Fruit fly (Drosophila melanogaster): ENCODE measurements around the gene RpS12.

RpS12 gene

dm6 chr3L:13030055-13030634 is 7.0 kb downstream of the RpS12 start:
- TF ChIP-seq Smox (GFP tag; optimal IDR thresholded peaks at IDR 0.05), result no peak
- TF ChIP-seq achi (GFP tag; optimal IDR thresholded peaks at IDR 0.05), result no peak
- no peak for TF ChIP-seq esn (GFP tag; optimal IDR thresholded peaks at IDR 0.05)
- no peak for TF ChIP-seq Lpt (GFP tag; optimal IDR thresholded peaks at IDR 0.05)
- TF ChIP-seq acj6 (GFP tag; optimal IDR thresholded peaks at IDR 0.05), result peak; percentile 11
- TF ChIP-seq topi (GFP tag; optimal IDR thresholded peaks at IDR 0.05), result peak; percentile 29
- TF ChIP-seq CG32006 (GFP tag; optimal IDR thresholded peaks at IDR 0.05), result peak; percentile 6
- TF ChIP-seq lz (GFP tag; optimal IDR thresholded peaks at IDR 0.05), result no peak
- peak; percentile 2 for TF ChIP-seq Hr4 (GFP tag; optimal IDR thresholded peaks at IDR 0.05)
- no peak for TF ChIP-seq CG11902 (GFP tag; optimal IDR thresholded peaks at IDR 0.05)
- TF ChIP-seq dsx (GFP tag; optimal IDR thresholded peaks at IDR 0.05; ENCODE audit: poor library complexity, severe bottlenecking), result peak; percentile 7
- TF ChIP-seq CG6808 (GFP tag; optimal IDR thresholded peaks at IDR 0.05), result no peak
- TF ChIP-seq ss (GFP tag; optimal IDR thresholded peaks at IDR 0.05), result no peak
- TF ChIP-seq Ets21C (GFP tag; optimal IDR thresholded peaks at IDR 0.05), result no peak
- no peak for TF ChIP-seq CG15336 (GFP tag; IDR thresholded peaks at IDR 0.05)
- TF ChIP-seq CG10631 (GFP tag; optimal IDR thresholded peaks at IDR 0.05), result no peak
- TF ChIP-seq CG3032 (tag; optimal IDR thresholded peaks at IDR 0.05), result no peak
- no peak for TF ChIP-seq CG11294 (GFP tag; IDR thresholded peaks at IDR 0.05)
- TF ChIP-seq CG8632 (GFP tag; optimal IDR thresholded peaks at IDR 0.05), result no peak
- TF ChIP-seq Ets96B (tag; optimal IDR thresholded peaks at IDR 0.05), result peak; percentile 22
- peak; percentile 1 for TF ChIP-seq CG31627 (GFP tag; optimal IDR thresholded peaks at IDR 0.05)
- TF ChIP-seq CG16779 (tag; optimal IDR thresholded peaks at IDR 0.05), result no peak
- no peak for TF ChIP-seq CG1621 (tag; optimal IDR thresholded peaks at IDR 0.05)
- no peak for TF ChIP-seq Blimp-1 (GFP tag; optimal IDR thresholded peaks at IDR 0.05)
- no peak for TF ChIP-seq Eip75B (GFP tag; optimal IDR thresholded peaks at IDR 0.05)
- TF ChIP-seq CG34406 (GFP tag; optimal IDR thresholded peaks at IDR 0.05), result peak; percentile 20
- TF ChIP-seq pdm3 (GFP tag; optimal IDR thresholded peaks at IDR 0.05), result peak; percentile 23
- peak; percentile 54 for TF ChIP-seq svp (GFP tag)
- TF ChIP-seq fd59A (GFP tag; optimal IDR thresholded peaks at IDR 0.05), result no peak
- no peak for TF ChIP-seq spab (GFP tag; optimal IDR thresholded peaks at IDR 0.05)
- TF ChIP-seq Sox15 (GFP tag; optimal IDR thresholded peaks at IDR 0.05), result no peak
- no peak for TF ChIP-seq Gug (GFP tag; IDR thresholded peaks at IDR 0.05)
- no peak for TF ChIP-seq dac (GFP tag; optimal IDR thresholded peaks at IDR 0.05)
- TF ChIP-seq Eip78C (GFP tag), result peak; percentile 84
- peak; percentile 9 for TF ChIP-seq Met (GFP tag; optimal IDR thresholded peaks at IDR 0.05)
- no peak for TF ChIP-seq CG3919 (GFP tag; optimal IDR thresholded peaks at IDR 0.05)
- TF ChIP-seq vri (GFP tag; optimal IDR thresholded peaks at IDR 0.05), result no peak
- TF ChIP-seq CG6276 (GFP tag; optimal IDR thresholded peaks at IDR 0.05), result no peak
- no peak for TF ChIP-seq CG11762 (GFP tag; optimal IDR thresholded peaks at IDR 0.05; ENCODE audit: insufficient read depth)
- no peak for TF ChIP-seq Sox14 (GFP tag; optimal IDR thresholded peaks at IDR 0.05)
- no peak for TF ChIP-seq CG6792 (GFP tag; optimal IDR thresholded peaks at IDR 0.05)

dm6 chr3L:13031326-13031725 is 8.2 kb downstream of the RpS12 start:
- TF ChIP-seq dsx (GFP tag; optimal IDR thresholded peaks at IDR 0.05; ENCODE audit: poor library complexity, severe bottlenecking) (no peak), CG8119 (GFP tag; IDR thresholded peaks at IDR 0.05) (no peak), CG7368 (GFP tag; optimal IDR thresholded peaks at IDR 0.05) (no peak), salr (GFP tag; optimal IDR thresholded peaks at IDR 0.05) (no peak), Hr4 (GFP tag; optimal IDR thresholded peaks at IDR 0.05) (no peak)

Measured in whole organism, prepupa.